Fruit fly (Drosophila melanogaster): ENCODE measurements around the gene IPIP.
A peak's percentile ranks its signal among the peaks of the same experiment; 100 is the strongest.

IPIP gene

dm6 chr2L:6073894-6074293, 26.1 kb downstream of the IPIP start:
- TF ChIP-seq noc (tag; optimal IDR thresholded peaks at IDR 0.05) = no peak

- no peak for TF ChIP-seq noc (tag; optimal IDR thresholded peaks at IDR 0.05)
Observed at dm6 chr2L:6074314-6074713, 26.5 kb downstream of the IPIP start.

- no peak for TF ChIP-seq noc (tag; optimal IDR thresholded peaks at IDR 0.05)
Observed at dm6 chr2L:6075345-6075744, 27.5 kb downstream of the IPIP start.

- TF ChIP-seq noc (tag; optimal IDR thresholded peaks at IDR 0.05) = no peak
Observed at dm6 chr2L:6076143-6076542, 28.3 kb downstream of the IPIP start.

dm6 chr2L:6076829-6077364, 29.1 kb downstream of the IPIP start:
- no peak for TF ChIP-seq noc (tag; optimal IDR thresholded peaks at IDR 0.05)

- no peak for TF ChIP-seq noc (tag; optimal IDR thresholded peaks at IDR 0.05)
Observed at dm6 chr2L:6077632-6078031, 29.8 kb downstream of the IPIP start.

- no peak for TF ChIP-seq noc (tag; optimal IDR thresholded peaks at IDR 0.05)
Observed at dm6 chr2L:6078757-6079351, 31.1 kb downstream of the IPIP start.

dm6 chr2L:6080329-6080728, 32.5 kb downstream of the IPIP start:
- TF ChIP-seq noc (tag; optimal IDR thresholded peaks at IDR 0.05) = no peak

dm6 chr2L:6081134-6081832, 33.5 kb downstream of the IPIP start:
- no peak for TF ChIP-seq noc (tag; optimal IDR thresholded peaks at IDR 0.05)

dm6 chr2L:6082157-6082645, 34.4 kb downstream of the IPIP start, which contains the start of gene Kr-h1:
Gene Kr-h1, plus strand, starts transcription at chr2L:6082603.
- TF ChIP-seq noc (tag; optimal IDR thresholded peaks at IDR 0.05) = no peak

dm6 chr2L:6082936-6083627, 35.3 kb downstream of the IPIP start:
- peak; percentile 54 for TF ChIP-seq noc (tag; optimal IDR thresholded peaks at IDR 0.05)

dm6 chr2L:6084694-6085093, 36.9 kb downstream of the IPIP start:
- no peak for TF ChIP-seq noc (tag; optimal IDR thresholded peaks at IDR 0.05)

- peak; percentile 58 for TF ChIP-seq noc (tag; optimal IDR thresholded peaks at IDR 0.05)
Observed at dm6 chr2L:6085733-6086317, 38.0 kb downstream of the IPIP start.

- no peak for TF ChIP-seq noc (tag; optimal IDR thresholded peaks at IDR 0.05)
Observed at dm6 chr2L:6086771-6087170, 39.0 kb downstream of the IPIP start.

- no peak for TF ChIP-seq noc (tag; optimal IDR thresholded peaks at IDR 0.05)
Observed at dm6 chr2L:6087685-6088084, 39.9 kb downstream of the IPIP start.
